Worm (Caenorhabditis elegans): Measurements from ENCODE around the gene M57.1.

The M57.1 gene

DNA sequence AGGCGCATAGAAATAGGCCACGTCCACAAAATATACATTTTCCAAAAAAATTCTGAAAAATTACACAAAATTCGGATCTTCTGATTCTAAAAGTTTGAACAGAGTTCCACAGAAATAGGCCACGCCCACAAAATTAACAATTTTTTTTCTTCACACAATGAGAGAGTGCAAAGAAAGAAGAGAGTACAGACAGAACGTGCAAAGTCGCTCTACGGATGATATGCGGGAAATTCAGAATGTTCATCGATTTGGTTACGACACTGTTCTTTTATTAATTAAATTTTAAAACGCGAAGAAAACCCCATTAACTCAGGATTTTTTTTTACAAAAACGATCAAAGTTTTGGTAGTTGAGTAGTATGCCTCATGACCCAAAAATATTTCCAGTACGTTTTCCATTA is 722 bp downstream of the M57.1 start:
- TF ChIP-seq unc-86 (tag; optimal IDR thresholded peaks at IDR 0.05) (no peak), ceh-48 (tag; optimal IDR thresholded peaks at IDR 0.05) (peak; percentile 11), unc-42 (tag; optimal IDR thresholded peaks at IDR 0.05) (peak; percentile 39), pat-9 (tag; optimal IDR thresholded peaks at IDR 0.05) (no peak), ceh-6 (GFP tag; optimal IDR thresholded peaks at IDR 0.05) (no peak)

DNA sequence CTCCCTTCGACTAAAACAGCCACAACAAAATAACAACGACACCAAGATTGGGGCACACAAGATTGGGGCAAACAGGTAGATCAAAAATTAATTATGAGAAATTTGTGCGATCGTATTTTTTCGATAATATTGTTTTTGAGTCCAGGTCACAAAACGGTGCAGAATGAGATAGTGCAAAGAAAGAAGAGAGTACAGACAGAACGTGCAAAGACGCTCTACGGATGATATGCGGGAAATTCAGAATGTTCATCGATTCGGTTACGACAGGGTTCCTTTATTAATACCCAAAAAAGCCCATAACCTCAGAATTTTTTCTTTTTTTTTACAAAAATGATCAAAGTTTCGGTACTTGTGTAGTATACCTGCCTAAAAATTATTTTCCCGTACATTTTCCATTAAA is 7.0 kb downstream of the M57.1 start:
- no peak for TF ChIP-seq fkh-10 (GFP tag; optimal IDR thresholded peaks at IDR 0.05)
- no peak for TF ChIP-seq sox-2 (GFP tag; IDR thresholded peaks at IDR 0.05)
- no peak for TF ChIP-seq nhr-11 (tag; optimal IDR thresholded peaks at IDR 0.05)
- TF ChIP-seq pros-1 (tag; optimal IDR thresholded peaks at IDR 0.05) = no peak
- no peak for TF ChIP-seq hlh-30 (tag; optimal IDR thresholded peaks at IDR 0.05; ENCODE audit: insufficient read depth)
- TF ChIP-seq C38D4.7 (GFP tag; optimal IDR thresholded peaks at IDR 0.05) = no peak
- TF ChIP-seq unc-86 (tag; optimal IDR thresholded peaks at IDR 0.05) = no peak
- TF ChIP-seq ztf-16 (tag; optimal IDR thresholded peaks at IDR 0.05) = no peak
- no peak for TF ChIP-seq K02D7.2 (tag; optimal IDR thresholded peaks at IDR 0.05)
- TF ChIP-seq nhr-232 (tag; optimal IDR thresholded peaks at IDR 0.05) = no peak
- TF ChIP-seq K09A11.1 (tag; optimal IDR thresholded peaks at IDR 0.05; ENCODE audit: insufficient read depth) = no peak
- no peak for TF ChIP-seq ama-1 (optimal IDR thresholded peaks at IDR 0.05)
- TF ChIP-seq fax-1 (tag; optimal IDR thresholded peaks at IDR 0.05) = no peak
- TF ChIP-seq ceh-24 (tag; optimal IDR thresholded peaks at IDR 0.05) = no peak
- no peak for TF ChIP-seq ceh-45 (GFP tag; IDR thresholded peaks at IDR 0.05)
- TF ChIP-seq ceh-31 (tag; optimal IDR thresholded peaks at IDR 0.05) = no peak

DNA sequence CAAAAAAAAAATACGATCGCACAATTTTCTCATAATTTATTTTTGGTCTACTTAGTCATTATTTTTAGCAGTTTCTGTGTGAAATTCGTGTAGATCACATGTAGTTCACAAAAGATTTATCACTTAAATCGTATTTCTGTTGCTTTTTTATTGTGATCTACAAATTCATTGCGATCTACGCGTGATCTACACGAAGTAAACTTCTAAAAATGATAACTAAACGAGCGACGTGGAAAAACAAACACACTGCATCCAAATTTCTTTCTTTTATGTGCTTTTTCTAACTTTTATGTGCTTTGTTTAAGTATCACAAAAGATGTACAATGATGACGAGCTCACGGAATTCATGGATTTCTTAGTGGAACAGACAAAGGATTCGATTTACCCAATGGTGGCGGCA is 7.6 kb downstream of the M57.1 start, which contains the start of gene B0212.3:
Gene B0212.3, plus strand, starts transcription at position 301 of the 400 bp plus-strand sequence.
- no peak for TF ChIP-seq hlh-6 (tag; optimal IDR thresholded peaks at IDR 0.05)
- TF ChIP-seq odd-2 (tag; optimal IDR thresholded peaks at IDR 0.05) = no peak

DNA sequence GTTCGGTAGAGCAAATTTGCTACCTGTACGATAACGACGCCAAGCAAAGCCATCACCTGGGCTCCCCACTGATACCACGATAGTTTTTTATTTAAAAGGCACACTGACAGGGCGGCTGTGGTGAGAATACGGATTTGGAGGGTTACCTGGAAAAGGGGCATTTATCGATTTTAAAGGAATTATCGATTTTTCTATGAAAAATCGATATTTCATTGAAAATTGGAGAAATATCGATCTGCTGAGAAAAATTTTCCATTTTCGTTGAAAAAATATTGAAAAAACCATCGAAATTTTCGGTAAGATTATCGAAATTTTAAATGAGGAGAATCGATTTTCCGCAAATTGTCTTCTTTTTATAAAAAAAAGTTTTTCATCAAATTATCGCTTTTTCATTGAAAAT is 12.8 kb downstream of the M57.1 start:
- TF ChIP-seq odd-2 (tag; optimal IDR thresholded peaks at IDR 0.05) = no peak
- no peak for TF ChIP-seq lin-11 (tag; optimal IDR thresholded peaks at IDR 0.05)
- TF ChIP-seq unc-3 (GFP tag; conservative IDR thresholded peaks at IDR 0.05) = no peak
- TF ChIP-seq unc-3 (tag; optimal IDR thresholded peaks at IDR 0.05) = no peak
- no peak for TF ChIP-seq sox-4 (tag; optimal IDR thresholded peaks at IDR 0.05)
- no peak for TF ChIP-seq zip-5 (tag; optimal IDR thresholded peaks at IDR 0.05)
- TF ChIP-seq pha-2 (tag; optimal IDR thresholded peaks at IDR 0.05) = no peak
- TF ChIP-seq ama-1 (optimal IDR thresholded peaks at IDR 0.05) = no peak
- TF ChIP-seq pros-1 (tag; optimal IDR thresholded peaks at IDR 0.05) = no peak
- no peak for TF ChIP-seq dmd-4 (tag; optimal IDR thresholded peaks at IDR 0.05; ENCODE audit: borderline replicate concordance)
- no peak for TF ChIP-seq npax-4 (tag; optimal IDR thresholded peaks at IDR 0.05)
- no peak for TF ChIP-seq ceh-24 (tag; optimal IDR thresholded peaks at IDR 0.05)

DNA sequence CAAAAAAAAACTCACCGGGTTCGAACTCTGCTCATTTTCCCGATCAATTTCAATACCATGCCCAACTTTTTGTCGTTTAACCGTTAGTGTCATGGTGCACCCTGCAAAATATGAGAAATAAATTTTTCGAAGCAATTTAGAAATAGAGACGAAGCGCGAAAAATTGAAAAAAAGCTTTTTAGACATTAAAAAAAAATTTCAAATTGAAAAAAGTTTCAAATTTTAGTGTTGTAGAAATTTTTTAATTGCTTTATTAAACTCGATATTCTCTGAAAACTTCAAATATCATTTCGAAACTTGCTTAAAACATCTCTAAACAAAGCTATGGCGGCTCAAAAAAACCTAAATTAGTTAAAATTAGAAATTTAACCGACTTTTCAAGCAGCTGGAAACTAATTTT is 15.2 kb downstream of the M57.1 start, which contains the start of gene nstp-6:
Gene nstp-6, minus strand, starts transcription at position 101 of the 400 bp plus-strand sequence.
- TF ChIP-seq nhr-11 (tag; optimal IDR thresholded peaks at IDR 0.05) = no peak
- TF ChIP-seq ceh-24 (tag; optimal IDR thresholded peaks at IDR 0.05) = no peak
- TF ChIP-seq sdc-2 (tag; optimal IDR thresholded peaks at IDR 0.05) = no peak
- TF ChIP-seq ama-1 (optimal IDR thresholded peaks at IDR 0.05) = no peak
- TF ChIP-seq mec-3 (tag; optimal IDR thresholded peaks at IDR 0.05; ENCODE audit: borderline replicate concordance) = no peak
- no peak for TF ChIP-seq ets-4 (tag; optimal IDR thresholded peaks at IDR 0.05)
- TF ChIP-seq che-1 (tag; optimal IDR thresholded peaks at IDR 0.05) = no peak
- TF ChIP-seq ceh-45 (GFP tag; IDR thresholded peaks at IDR 0.05) = no peak
- no peak for TF ChIP-seq ceh-34 (tag; optimal IDR thresholded peaks at IDR 0.05)

Data from whole organism, late embryonic.